Fruit fly (Drosophila melanogaster) whole organism, embryonic: ENCODE results near the gene GC2.

Source experiments
- Aef1 ChIP-seq: fragments of 200-800 bp; sonication (Bioruptor generic); IDR thresholded peaks from 3 replicates; pipeline ENCODE4 v1.3.6; 2022; ENCODE audit warnings: missing biosample characterization, missing genetic modification characterization
- Antp ChIP-seq: fragments of 200-800 bp; sonication (Bioruptor generic); optimal IDR thresholded peaks from 3 replicates; lab custom pipeline; 2016; ENCODE audit warnings: missing biosample characterization, missing genetic modification characterization
- Atf3 ChIP-seq: fragments of 200-800 bp; sonication (Bioruptor generic); optimal IDR thresholded peaks from 3 replicates; lab custom pipeline; 2016; ENCODE audit warnings: missing biosample characterization, missing genetic modification characterization
- CG10321 ChIP-seq: fragments of 200-800 bp; sonication (Bioruptor generic); IDR thresholded peaks from 2 replicates; pipeline ENCODE4 v1.3.6; 2022; ENCODE audit warnings: missing biosample characterization, missing genetic modification characterization
- CG11695 ChIP-seq: fragments of 200-800 bp; sonication (Bioruptor generic); IDR thresholded peaks from 3 replicates; pipeline ENCODE4 v1.3.6; 2022; ENCODE audit warnings: missing biosample characterization, missing genetic modification characterization
- CG12155 ChIP-seq: fragments of 200-800 bp; sonication (Bioruptor generic); optimal IDR thresholded peaks from 3 replicates; lab custom pipeline; 2016; ENCODE audit warnings: missing biosample characterization, missing genetic modification characterization
- CG12769 ChIP-seq: fragments of 200-800 bp; sonication (Bioruptor generic); optimal IDR thresholded peaks from 2 replicates; lab custom pipeline; 2019; ENCODE audit warnings: missing biosample characterization, mild to moderate bottlenecking, missing genetic modification characterization, moderate library complexity
- CG14441 ChIP-seq: fragments of 200-800 bp; sonication (Bioruptor generic); IDR thresholded peaks from 2 replicates; pipeline ENCODE4 v1.3.6; 2022; ENCODE audit warnings: missing biosample characterization, missing genetic modification characterization
- CG17612 ChIP-seq: fragments of 200-800 bp; sonication (Bioruptor generic); IDR thresholded peaks from 2 replicates; pipeline ENCODE4 v1.3.6; 2022; ENCODE audit warnings: missing biosample characterization, missing genetic modification characterization
- CG30403 ChIP-seq: fragments of 200-800 bp; sonication (Bioruptor generic); optimal IDR thresholded peaks from 3 replicates; lab custom pipeline; 2016; ENCODE audit warnings: missing biosample characterization, missing genetic modification characterization
- CG31224 ChIP-seq: fragments of 200-800 bp; sonication (Bioruptor generic); IDR thresholded peaks from 2 replicates; pipeline ENCODE4 v1.3.6; 2022; ENCODE audit warnings: missing biosample characterization, missing genetic modification characterization
- CG33213 ChIP-seq: fragments of 200-800 bp; sonication (Bioruptor generic); optimal IDR thresholded peaks from 3 replicates; lab custom pipeline; 2016; ENCODE audit warnings: missing biosample characterization, missing genetic modification characterization
- CG3838 ChIP-seq: fragments of 200-800 bp; sonication (Bioruptor generic); optimal IDR thresholded peaks from 3 replicates; lab custom pipeline; 2016; ENCODE audit warnings: missing biosample characterization, missing genetic modification characterization
- CG3995 ChIP-seq: fragments of 200-800 bp; sonication (Bioruptor generic); optimal IDR thresholded peaks from 3 replicates; lab custom pipeline; 2016; ENCODE audit warnings: missing biosample characterization, missing genetic modification characterization
- CG6175 ChIP-seq: fragments of 200-800 bp; sonication (Bioruptor generic); IDR thresholded peaks from 3 replicates; pipeline ENCODE4 v1.3.6; 2022; ENCODE audit warnings: missing biosample characterization, missing genetic modification characterization
- CG6272 ChIP-seq: fragments of 200-800 bp; sonication (Bioruptor generic); IDR thresholded peaks from 2 replicates; pipeline ENCODE4 v1.3.6; 2022; ENCODE audit warnings: missing biosample characterization, missing genetic modification characterization
- CG6654 ChIP-seq: fragments of 200-800 bp; sonication (Bioruptor generic); optimal IDR thresholded peaks from 2 replicates; lab custom pipeline; 2017; ENCODE audit warnings: missing biosample characterization, mild to moderate bottlenecking, missing genetic modification characterization
- CG6689 ChIP-seq: fragments of 200-800 bp; sonication (Bioruptor generic); IDR thresholded peaks from 2 replicates; pipeline ENCODE4 v1.3.6; 2022; ENCODE audit warnings: missing biosample characterization, missing genetic modification characterization
- CG7839 ChIP-seq: fragments of 200-800 bp; sonication (Bioruptor generic); optimal IDR thresholded peaks from 3 replicates; lab custom pipeline; 2018; ENCODE audit warnings: missing biosample characterization, mild to moderate bottlenecking, missing genetic modification characterization, moderate library complexity
- CG9215 ChIP-seq: fragments of 200-800 bp; sonication (Bioruptor generic); IDR thresholded peaks from 2 replicates; pipeline ENCODE4 v1.3.6; 2022; ENCODE audit warnings: missing biosample characterization, missing genetic modification characterization
- Dip3 ChIP-seq: fragments of 200-800 bp; sonication (Bioruptor generic); optimal IDR thresholded peaks from 3 replicates; lab custom pipeline; 2016; ENCODE audit warnings: missing biosample characterization, missing genetic modification characterization
- Drgx ChIP-seq: fragments of 200-800 bp; sonication (Bioruptor generic); IDR thresholded peaks from 2 replicates; pipeline ENCODE4 v1.3.6; 2022; ENCODE audit warnings: missing biosample characterization, missing genetic modification characterization
- Eip74EF ChIP-seq, 2 experiments: fragments of 200-800 bp in 1 of 2; fragments of >200 bp in 1 of 2; sonication (Bioruptor generic) in 1 of 2; optimal IDR thresholded peaks; 2 replicates each; lab custom pipeline; 2017 to 2019; ENCODE audit warnings: missing biosample characterization in 2 of 2, missing genetic modification characterization in 2 of 2, mild to moderate bottlenecking in 1 of 2, moderate library complexity in 1 of 2
- HLH3B ChIP-seq: fragments of 200-800 bp; sonication (Bioruptor generic); IDR thresholded peaks from 2 replicates; pipeline ENCODE4 v1.3.6; 2022; ENCODE audit warnings: missing biosample characterization, missing genetic modification characterization
- Hr51 ChIP-seq, 2 experiments: fragments of 200-800 bp; sonication (Bioruptor generic); optimal IDR thresholded peaks; 2 replicates in 1 of 2; 3 replicates in 1 of 2; lab custom pipeline; 2016 to 2018; ENCODE audit warnings: missing biosample characterization in 2 of 2, missing genetic modification characterization in 2 of 2, mild to moderate bottlenecking in 1 of 2, moderate library complexity in 1 of 2
- Kr ChIP-seq: fragments of 200-800 bp; sonication (Bioruptor generic); optimal IDR thresholded peaks from 2 replicates; lab custom pipeline; 2017; ENCODE audit warnings: missing biosample characterization, mild to moderate bottlenecking, missing genetic modification characterization
- Lim3 ChIP-seq: fragments of 200-800 bp; sonication (Bioruptor generic); IDR thresholded peaks from 2 replicates; pipeline ENCODE4 v1.3.6; 2022; ENCODE audit warnings: missing biosample characterization, missing genetic modification characterization
- NC2β ChIP-seq: fragments of 200-800 bp; sonication (Bioruptor generic); optimal IDR thresholded peaks from 2 replicates; lab custom pipeline; 2016; ENCODE audit warnings: missing biosample characterization, missing genetic modification characterization
- Oaz ChIP-seq: fragments of 200-800 bp; sonication (Bioruptor generic); IDR thresholded peaks from 2 replicates; pipeline ENCODE4 v1.3.6; 2022; ENCODE audit warnings: missing biosample characterization, missing genetic modification characterization
- Sox100B ChIP-seq: fragments of 200-800 bp; sonication (Bioruptor generic); optimal IDR thresholded peaks from 3 replicates; lab custom pipeline; 2018; ENCODE audit warnings: missing biosample characterization, mild to moderate bottlenecking, missing genetic modification characterization
- abd-A ChIP-seq: fragments of 200-800 bp; sonication (Bioruptor generic); optimal IDR thresholded peaks from 3 replicates; lab custom pipeline; 2019; ENCODE audit warnings: missing biosample characterization, mild to moderate bottlenecking, missing genetic modification characterization, moderate library complexity
- bbx ChIP-seq: fragments of 200-800 bp; sonication (Bioruptor generic); IDR thresholded peaks from 2 replicates; pipeline ENCODE4 v1.3.6; 2022; ENCODE audit warnings: missing biosample characterization, missing genetic modification characterization; ENCODE audit not compliant: partially characterized antibody
- chif ChIP-seq, 2 experiments: fragments of 200-800 bp; sonication (Bioruptor generic); optimal IDR thresholded peaks; 3 replicates each; lab custom pipeline; 2016; ENCODE audit warnings: missing biosample characterization in 2 of 2, missing genetic modification characterization in 2 of 2
- chinmo ChIP-seq: fragments of 200-800 bp; sonication (Bioruptor generic); IDR thresholded peaks from 4 replicates; pipeline ENCODE4 v1.3.6; 2022; ENCODE audit warnings: missing biosample characterization, missing genetic modification characterization; ENCODE audit not compliant: partially characterized antibody
- croc ChIP-seq: fragments of 200-800 bp; sonication (Bioruptor generic); conservative IDR thresholded peaks from 3 replicates; pipeline ENCODE4 v1.3.6; 2022; ENCODE audit warnings: missing biosample characterization, missing genetic modification characterization
- crol ChIP-seq: fragments of 200-800 bp; sonication (Bioruptor generic); IDR thresholded peaks from 2 replicates; pipeline ENCODE4 v1.3.6; 2022; ENCODE audit warnings: missing biosample characterization, missing genetic modification characterization
- dan ChIP-seq: fragments of 200-800 bp; sonication (Bioruptor generic); IDR thresholded peaks from 2 replicates; pipeline ENCODE4 v1.3.6; 2022; ENCODE audit warnings: missing biosample characterization, missing genetic modification characterization
- disco-r ChIP-seq: fragments of 200-800 bp; sonication (Bioruptor generic); optimal IDR thresholded peaks from 2 replicates; lab custom pipeline; 2016; ENCODE audit warnings: missing biosample characterization, missing genetic modification characterization
- eve ChIP-seq, 2 experiments: fragments of >200 bp; optimal IDR thresholded peaks; 2 replicates each; lab custom pipeline; 2017; ENCODE audit warnings: missing biosample characterization in 2 of 2, missing genetic modification characterization in 2 of 2
- fd64A ChIP-seq: fragments of 200-800 bp; sonication (Bioruptor generic); optimal IDR thresholded peaks from 3 replicates; lab custom pipeline; 2018; ENCODE audit warnings: missing biosample characterization, mild to moderate bottlenecking, missing genetic modification characterization
- gsb-n ChIP-seq: fragments of 200-800 bp; sonication (Bioruptor generic); optimal IDR thresholded peaks from 3 replicates; lab custom pipeline; 2018; ENCODE audit warnings: missing biosample characterization, mild to moderate bottlenecking, missing genetic modification characterization
- ken ChIP-seq: fragments of 200-800 bp; sonication (Bioruptor generic); IDR thresholded peaks from 3 replicates; pipeline ENCODE4 v1.3.6; 2022; ENCODE audit warnings: missing biosample characterization, missing genetic modification characterization
- org-1 ChIP-seq: fragments of 200-800 bp; sonication (Bioruptor generic); optimal IDR thresholded peaks from 2 replicates; lab custom pipeline; 2017; ENCODE audit warnings: missing biosample characterization, missing genetic modification characterization
- otp ChIP-seq: fragments of 200-800 bp; sonication (Bioruptor generic); IDR thresholded peaks from 3 replicates; pipeline ENCODE4, ENCODE4 v1.3.6; 2022; ENCODE audit warnings: missing biosample characterization, missing genetic modification characterization
- peb ChIP-seq: fragments of 200-800 bp; sonication (Bioruptor generic); IDR thresholded peaks from 2 replicates; pipeline ENCODE4 v1.3.6; 2022; ENCODE audit warnings: missing biosample characterization, missing genetic modification characterization
- sd ChIP-seq: fragments of 200-800 bp; sonication (Bioruptor generic); optimal IDR thresholded peaks from 3 replicates; lab custom pipeline; 2018; ENCODE audit warnings: missing biosample characterization, mild to moderate bottlenecking, missing genetic modification characterization, moderate library complexity
- sens ChIP-seq: fragments of 200-800 bp; sonication (Bioruptor generic); peaks from one replicate; lab custom pipeline; 2016; ENCODE audit warnings: missing biosample characterization, missing genetic modification characterization
- sim ChIP-seq: fragments of 200-800 bp; sonication (Bioruptor generic); IDR thresholded peaks from 2 replicates; pipeline ENCODE4 v1.3.6; 2022; ENCODE audit warnings: missing biosample characterization, missing genetic modification characterization
- sima ChIP-seq: fragments of 200-800 bp; sonication (Bioruptor generic); optimal IDR thresholded peaks from 2 replicates; lab custom pipeline; 2016; ENCODE audit warnings: missing biosample characterization, missing genetic modification characterization
- tin ChIP-seq: fragments of 200-800 bp; sonication (Bioruptor generic); optimal IDR thresholded peaks from 3 replicates; lab custom pipeline; 2016; ENCODE audit warnings: missing biosample characterization, missing genetic modification characterization

GC2 gene

DNA sequence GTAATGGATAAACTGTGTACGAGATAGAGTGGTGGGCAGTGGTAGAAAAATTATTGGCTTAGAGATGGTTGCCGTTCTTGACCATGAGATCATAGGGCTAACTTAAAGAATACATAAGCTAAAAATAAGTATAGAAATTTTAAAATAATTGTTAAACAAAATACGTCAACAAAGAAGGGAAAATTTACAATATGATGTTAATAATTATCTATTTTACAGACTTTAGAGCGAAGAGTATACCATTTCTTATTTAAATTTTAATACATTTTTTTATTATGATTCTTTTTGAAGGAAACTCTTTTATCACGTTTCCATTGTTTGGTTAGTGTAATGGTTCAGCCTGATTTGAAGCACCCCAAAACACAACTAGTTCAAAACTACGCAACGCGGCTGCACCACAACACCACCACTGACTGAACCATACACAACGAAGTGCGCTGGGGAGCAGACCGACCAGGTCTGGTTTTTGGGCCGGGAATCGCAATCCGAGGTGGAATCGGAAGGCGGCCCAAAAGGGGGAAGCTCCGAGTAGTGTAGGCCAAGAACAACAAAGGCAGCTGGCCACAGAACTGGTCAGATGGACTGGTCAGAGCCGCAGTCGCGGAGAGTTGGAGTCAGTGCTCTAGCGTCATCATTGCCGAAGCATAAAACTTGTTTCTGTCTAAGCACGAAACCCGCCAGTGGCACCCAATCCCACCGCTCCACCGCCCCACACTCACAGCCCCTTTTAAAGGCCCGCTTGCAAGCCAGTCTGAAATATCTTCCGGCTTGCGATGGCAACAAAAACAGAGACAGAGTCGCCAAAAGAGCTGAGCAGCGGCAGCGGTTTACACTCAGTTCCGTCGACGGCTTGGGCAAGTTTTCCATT, 25.8 kb upstream of the GC2 start (continued):
- TF ChIP-seq Antp (GFP tag; lab: Kevin White, UChicago) (no peak), gsb-n (tag; lab: Kevin White, UChicago) (no peak), CG30403 (no peak), crol (GFP tag; lab: Robert Waterston, UW) (peak; percentile 55), CG9215 (GFP tag; lab: Robert Waterston, UW) (no peak), Oaz (0 out of 2 replicates have a peak, but pooled peaks have one; percentile 7), fd64A (no peak), sd (peak; percentile 8), chinmo (GFP tag; lab: Robert Waterston, UW) (peak; percentile 84), CG14441 (no peak), CG12155 (GFP tag; lab: Kevin White, UChicago) (no peak), CG31224 (GFP tag; lab: Robert Waterston, UW) (peak; percentile 26; the same call in 1 of the 2 replicates), Hr51 (GFP tag; optimal IDR thresholded peaks at IDR 0.05; lab: Kevin White, UChicago) (no peak), ken (GFP tag; lab: Robert Waterston, UW) (no peak), Dip3 (GFP tag; lab: Kevin White, UChicago) (no peak), dan (no peak), chif (GFP tag; optimal IDR thresholded peaks at IDR 0.05; lab: Kevin White, UChicago) (no peak), Eip74EF (GFP tag; optimal IDR thresholded peaks at IDR 0.05; lab: Kevin White, UChicago) (peak in 1 of 2 experiments; percentile 62), bbx (GFP tag; lab: Robert Waterston, UW) (0 out of 2 replicates have a peak, but pooled peaks have one; percentile 23), abd-A (tag; lab: Kevin White, UChicago) (no peak), sens (GFP tag; lab: Kevin White, UChicago) (peak; percentile 67), CG12769 (peak; percentile 81), HLH3B (GFP tag; lab: Robert Waterston, UW) (no peak), Lim3 (GFP tag; lab: Robert Waterston, UW) (no peak), Atf3 (GFP tag; lab: Kevin White, UChicago) (no peak), Aef1 (GFP tag; lab: Robert Waterston, UW) (no peak), otp (GFP tag; lab: Robert Waterston, UW) (no peak), CG17612 (GFP tag; lab: Robert Waterston, UW) (no peak), CG6175 (peak; percentile 65; the same call in 1 of the 3 replicates), croc (GFP tag; lab: Robert Waterston, UW) (no peak), org-1 (GFP tag; lab: Kevin White, UChicago) (no peak), Drgx (GFP tag; lab: Robert Waterston, UW) (no peak), CG10321 (GFP tag; lab: Robert Waterston, UW) (no peak)

DNA sequence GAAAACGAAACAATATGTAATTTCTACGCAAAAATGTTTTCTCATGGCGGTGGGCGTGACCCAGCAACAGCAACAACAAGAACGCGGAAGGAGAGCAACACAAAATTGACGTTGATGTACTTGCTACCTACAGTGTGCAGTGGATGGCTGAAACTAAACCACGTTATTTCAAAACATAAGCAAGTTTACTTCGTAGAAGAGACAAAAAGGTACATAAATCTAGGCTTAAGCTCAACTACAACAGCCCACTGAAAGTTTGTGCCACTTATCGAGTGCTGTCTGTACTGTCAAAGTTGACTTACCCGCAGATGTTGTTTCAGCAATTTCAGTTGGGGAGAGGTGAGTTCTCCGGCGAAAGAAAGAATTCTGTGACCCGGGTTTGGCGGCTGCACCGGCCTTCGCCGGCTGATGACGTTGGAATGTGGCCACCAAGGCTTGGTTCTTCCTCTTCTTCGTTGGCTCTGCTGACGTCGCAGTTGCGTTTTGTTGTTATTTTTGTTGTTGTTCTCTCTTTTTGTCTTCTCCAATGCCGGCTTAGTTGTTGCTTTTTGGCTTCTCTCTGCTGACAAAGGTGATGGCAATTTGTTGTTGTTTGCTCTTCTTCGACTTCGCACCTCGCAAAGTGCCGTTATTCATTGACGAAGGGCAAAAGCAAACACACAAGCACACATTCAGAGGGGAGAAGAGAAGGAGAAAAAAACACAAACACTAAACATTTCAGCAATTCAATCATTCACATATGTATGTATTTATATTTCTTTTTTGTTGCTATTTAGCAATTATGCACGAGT, 24.2 kb upstream of the GC2 start:
- no peak for TF ChIP-seq CG33213
- no peak for TF ChIP-seq disco-r
- TF ChIP-seq CG3995 (GFP tag; lab: Kevin White, UChicago) = no peak
- no peak for TF ChIP-seq NC2β (GFP tag; lab: Kevin White, UChicago)
- TF ChIP-seq CG6689 = no peak
- no peak for TF ChIP-seq sima (GFP tag; lab: Kevin White, UChicago)
- TF ChIP-seq tin (GFP tag; lab: Kevin White, UChicago) = no peak
- no peak for TF ChIP-seq Kr (GFP tag; lab: Kevin White, UChicago)
- no peak for TF ChIP-seq sim (GFP tag; lab: Robert Waterston, UW)
- no peak for TF ChIP-seq CG6272 (GFP tag; lab: Robert Waterston, UW)
- TF ChIP-seq eve (GFP tag; optimal IDR thresholded peaks at IDR 0.05; lab: Kevin White, UChicago) = no peak
- no peak for TF ChIP-seq Sox100B (GFP tag; lab: Kevin White, UChicago)
- no peak for TF ChIP-seq CG3838 (GFP tag; lab: Kevin White, UChicago)
- TF ChIP-seq CG6654 (GFP tag; lab: Kevin White, UChicago) = no peak
- no peak for TF ChIP-seq CG11695 (GFP tag; lab: Robert Waterston, UW)
- TF ChIP-seq CG7839 (tag; lab: Kevin White, UChicago) = peak; percentile 34
- TF ChIP-seq peb (GFP tag; lab: Robert Waterston, UW) = no peak
